Fruit fly (Drosophila melanogaster) Kc167 (cell line): ENCODE results near the gene Rubicon.

Source experiments
- Sin3A ChIP-seq: fragments of >200 bp; optimal IDR thresholded peaks from 2 replicates; lab custom pipeline; 2018; ENCODE audit warnings: missing external identifiers
- psq ChIP-seq: fragments of >200 bp; optimal IDR thresholded peaks from 2 replicates; lab custom pipeline; 2017; ENCODE audit warnings: missing external identifiers

dm6 chrX:8637013-8637412, 39.9 kb upstream of the Rubicon start:
- TF ChIP-seq Sin3A (lab: Kevin White, UChicago) (no peak), psq (lab: Kevin White, UChicago) (no peak)
